Fruit fly (Drosophila melanogaster): ENCODE results near the gene CG2003.

- TF ChIP-seq h (GFP tag; optimal IDR thresholded peaks at IDR 0.05) (no peak), CrebA (GFP tag; optimal IDR thresholded peaks at IDR 0.05; ENCODE audit: borderline replicate concordance) (no peak)
These were observed 37.8 kb upstream of the CG2003 start for dm6 chr3R:31940140-31940539.

All from whole organism, wandering third instar larva.